Fruit fly (Drosophila melanogaster) whole organism, embryonic: ENCODE results near the gene Tfb5.

Experiments
- Asciz ChIP-seq: fragments of 200-800 bp; sonication (Bioruptor generic); optimal IDR thresholded peaks from 2 replicates; lab custom pipeline; 2017; ENCODE audit warnings: missing biosample characterization, mild to moderate bottlenecking, missing genetic modification characterization, missing genetic modification reagents
- B-H1 ChIP-seq: fragments of 200-800 bp; sonication (Bioruptor generic); IDR thresholded peaks from 3 replicates; pipeline ENCODE4 v1.3.6; 2022; ENCODE audit warnings: missing biosample characterization, missing genetic modification characterization
- Bteb2 ChIP-seq: fragments of 200-800 bp; sonication (Bioruptor generic); optimal IDR thresholded peaks from 2 replicates; lab custom pipeline; 2016; ENCODE audit warnings: missing biosample characterization, missing genetic modification characterization
- C15 ChIP-seq: fragments of 200-800 bp; sonication (Bioruptor generic); IDR thresholded peaks from 3 replicates; pipeline ENCODE4 v1.3.6; 2022; ENCODE audit warnings: missing biosample characterization, missing genetic modification characterization
- CG10267 ChIP-seq: fragments of 200-800 bp; sonication (Bioruptor generic); optimal IDR thresholded peaks from 2 replicates; lab custom pipeline; 2018; ENCODE audit warnings: missing biosample characterization, mild to moderate bottlenecking, missing genetic modification characterization, moderate library complexity
- CG10274 ChIP-seq: fragments of 200-800 bp; sonication (Bioruptor generic); optimal IDR thresholded peaks from 3 replicates; lab custom pipeline; 2017; ENCODE audit warnings: missing biosample characterization, mild to moderate bottlenecking, missing genetic modification characterization
- CG11398 ChIP-seq: fragments of 200-800 bp; sonication (Bioruptor generic); optimal IDR thresholded peaks from 2 replicates; lab custom pipeline; 2016; ENCODE audit warnings: missing biosample characterization, missing genetic modification characterization
- CG13894 ChIP-seq: fragments of 200-800 bp; sonication (Bioruptor generic); optimal IDR thresholded peaks from 3 replicates; lab custom pipeline; 2018; ENCODE audit warnings: missing biosample characterization, mild to moderate bottlenecking, missing genetic modification characterization, moderate library complexity
- CG14441 ChIP-seq: fragments of 200-800 bp; sonication (Bioruptor generic); IDR thresholded peaks from 2 replicates; pipeline ENCODE4 v1.3.6; 2022; ENCODE audit warnings: missing biosample characterization, missing genetic modification characterization
- CG15479 ChIP-seq: fragments of 200-800 bp; sonication (Bioruptor generic); optimal IDR thresholded peaks from 3 replicates; lab custom pipeline; 2019; ENCODE audit warnings: missing biosample characterization, mild to moderate bottlenecking, missing genetic modification characterization, moderate library complexity
- CG15514 ChIP-seq: fragments of 200-800 bp; sonication (Bioruptor generic); optimal IDR thresholded peaks from 3 replicates; lab custom pipeline; 2017; ENCODE audit warnings: missing biosample characterization, missing genetic modification characterization, mild to moderate bottlenecking, moderate library complexity, missing genetic modification reagents
- CG17328 ChIP-seq: fragments of 200-800 bp; sonication (Bioruptor generic); IDR thresholded peaks from 2 replicates; pipeline ENCODE4 v1.3.6; 2022; ENCODE audit warnings: missing biosample characterization, missing genetic modification characterization
- CG30403 ChIP-seq: fragments of 200-800 bp; sonication (Bioruptor generic); optimal IDR thresholded peaks from 3 replicates; lab custom pipeline; 2016; ENCODE audit warnings: missing biosample characterization, missing genetic modification characterization
- CG33213 ChIP-seq: fragments of 200-800 bp; sonication (Bioruptor generic); optimal IDR thresholded peaks from 3 replicates; lab custom pipeline; 2016; ENCODE audit warnings: missing biosample characterization, missing genetic modification characterization
- CG4328 ChIP-seq: fragments of 200-800 bp; sonication (Bioruptor generic); optimal IDR thresholded peaks from 3 replicates; lab custom pipeline; 2017; ENCODE audit warnings: missing biosample characterization, missing genetic modification reagents, missing genetic modification characterization
- CG4730 ChIP-seq: fragments of 200-800 bp; sonication (Bioruptor generic); IDR thresholded peaks from 2 replicates; pipeline ENCODE4 v1.3.6; 2022; ENCODE audit warnings: missing biosample characterization, missing genetic modification characterization
- CG6765 ChIP-seq: fragments of 200-800 bp; sonication (Bioruptor generic); optimal IDR thresholded peaks from 3 replicates; lab custom pipeline; 2017; ENCODE audit warnings: missing biosample characterization, mild to moderate bottlenecking, missing genetic modification characterization
- CG7271 ChIP-seq: fragments of 200-800 bp; sonication (Bioruptor generic); optimal IDR thresholded peaks from 2 replicates; lab custom pipeline; 2018; ENCODE audit warnings: missing biosample characterization, mild to moderate bottlenecking, missing genetic modification characterization, moderate library complexity
- CG7372 ChIP-seq: fragments of 200-800 bp; sonication (Bioruptor generic); IDR thresholded peaks from 2 replicates; pipeline ENCODE4 v1.3.6; 2022; ENCODE audit warnings: missing biosample characterization, missing genetic modification characterization
- CG7839 ChIP-seq: fragments of 200-800 bp; sonication (Bioruptor generic); optimal IDR thresholded peaks from 3 replicates; lab custom pipeline; 2018; ENCODE audit warnings: missing biosample characterization, mild to moderate bottlenecking, missing genetic modification characterization, moderate library complexity
- CG9437 ChIP-seq: fragments of 200-800 bp; sonication (Bioruptor generic); optimal IDR thresholded peaks from 2 replicates; lab custom pipeline; 2018; ENCODE audit warnings: missing biosample characterization, mild to moderate bottlenecking, missing genetic modification characterization
- Camta ChIP-seq: fragments of 200-800 bp; sonication (Bioruptor generic); optimal IDR thresholded peaks from 2 replicates; lab custom pipeline; 2016; ENCODE audit warnings: missing biosample characterization, missing genetic modification characterization
- Chrac-16 ChIP-seq: fragments of 200-800 bp; sonication (Bioruptor generic); optimal IDR thresholded peaks from 3 replicates; lab custom pipeline; 2016; ENCODE audit warnings: missing biosample characterization, missing genetic modification characterization
- Dbx ChIP-seq: fragments of 200-800 bp; sonication (Bioruptor generic); IDR thresholded peaks from 3 replicates; pipeline ENCODE4 v1.3.6; 2022; ENCODE audit warnings: missing biosample characterization, missing genetic modification characterization
- Elba2 ChIP-seq: fragments of 200-800 bp; sonication (Bioruptor generic); optimal IDR thresholded peaks from 3 replicates; lab custom pipeline; 2016; ENCODE audit warnings: missing biosample characterization, missing genetic modification characterization
- Gsc ChIP-seq: fragments of 200-800 bp; sonication (Bioruptor generic); IDR thresholded peaks from 2 replicates; pipeline ENCODE4 v1.3.6; 2022; ENCODE audit warnings: missing biosample characterization, missing genetic modification characterization
- Hey ChIP-seq: fragments of 200-800 bp; sonication (Bioruptor generic); optimal IDR thresholded peaks from 3 replicates; lab custom pipeline; 2018; ENCODE audit warnings: missing biosample characterization, mild to moderate bottlenecking, missing genetic modification characterization
- Hr78 ChIP-seq, 2 experiments: fragments of 200-800 bp in 1 of 2; fragments of >200 bp in 1 of 2; sonication (Bioruptor generic) in 1 of 2; optimal IDR thresholded peaks; 2 replicates each; lab custom pipeline; 2017 to 2019; ENCODE audit warnings: missing biosample characterization in 2 of 2, missing genetic modification characterization in 2 of 2, mild to moderate bottlenecking in 1 of 2, moderate library complexity in 1 of 2
- Optix ChIP-seq: fragments of 200-800 bp; sonication (Bioruptor generic); IDR thresholded peaks from 3 replicates; pipeline ENCODE4 v1.3.6; 2022; ENCODE audit warnings: missing biosample characterization, missing genetic modification characterization
- Six4 ChIP-seq: fragments of 200-800 bp; sonication (Bioruptor generic); optimal IDR thresholded peaks from 2 replicates; lab custom pipeline; 2016; ENCODE audit warnings: missing biosample characterization, missing genetic modification characterization
- Sox102F ChIP-seq: fragments of 200-800 bp; sonication (Bioruptor generic); optimal IDR thresholded peaks from 2 replicates; lab custom pipeline; 2018; ENCODE audit warnings: missing biosample characterization, mild to moderate bottlenecking, missing genetic modification characterization, moderate library complexity
- Taf1 ChIP-seq: fragments of 200-800 bp; sonication (Bioruptor generic); IDR thresholded peaks from 2 replicates; pipeline ENCODE4 v1.3.6; 2022; ENCODE audit warnings: missing biosample characterization, missing genetic modification characterization
- al ChIP-seq: fragments of 200-800 bp; sonication (Bioruptor generic); IDR thresholded peaks from 2 replicates; pipeline ENCODE4 v1.3.6; 2022; ENCODE audit warnings: missing biosample characterization, missing genetic modification characterization
- ase ChIP-seq: fragments of 200-800 bp; sonication (Bioruptor generic); IDR thresholded peaks from 3 replicates; pipeline ENCODE4 v1.3.6; 2022; ENCODE audit warnings: missing biosample characterization, missing genetic modification characterization
- ato ChIP-seq: fragments of 200-800 bp; sonication (Bioruptor generic); IDR thresholded peaks from 2 replicates; pipeline ENCODE4 v1.3.6; 2022; ENCODE audit warnings: missing biosample characterization, missing genetic modification characterization; ENCODE audit not compliant: partially characterized antibody
- az2 ChIP-seq: fragments of 200-800 bp; sonication (Bioruptor generic); optimal IDR thresholded peaks from 3 replicates; lab custom pipeline; 2016; ENCODE audit warnings: missing biosample characterization, missing genetic modification characterization
- croc ChIP-seq: fragments of 200-800 bp; sonication (Bioruptor generic); conservative IDR thresholded peaks from 3 replicates; pipeline ENCODE4 v1.3.6; 2022; ENCODE audit warnings: missing biosample characterization, missing genetic modification characterization
- disco-r ChIP-seq: fragments of 200-800 bp; sonication (Bioruptor generic); optimal IDR thresholded peaks from 2 replicates; lab custom pipeline; 2016; ENCODE audit warnings: missing biosample characterization, missing genetic modification characterization
- eyg ChIP-seq: fragments of 200-800 bp; sonication (Bioruptor generic); optimal IDR thresholded peaks from 3 replicates; lab custom pipeline; 2016; ENCODE audit warnings: missing biosample characterization, missing genetic modification characterization
- fd102C ChIP-seq: fragments of 200-800 bp; sonication (Bioruptor generic); optimal IDR thresholded peaks from 2 replicates; lab custom pipeline; 2018; ENCODE audit warnings: missing biosample characterization, mild to moderate bottlenecking, missing genetic modification characterization, moderate library complexity
- jigr1 ChIP-seq: fragments of 200-800 bp; sonication (Bioruptor generic); IDR thresholded peaks from 3 replicates; pipeline ENCODE4 v1.3.6; 2022; ENCODE audit warnings: missing biosample characterization, missing genetic modification characterization
- mirr ChIP-seq: fragments of 200-800 bp; sonication (Bioruptor generic); optimal IDR thresholded peaks from 3 replicates; lab custom pipeline; 2018; ENCODE audit warnings: missing biosample characterization, mild to moderate bottlenecking, missing genetic modification characterization
- pita ChIP-seq: fragments of 200-800 bp; sonication (Bioruptor generic); optimal IDR thresholded peaks from 2 replicates; lab custom pipeline; 2017; ENCODE audit warnings: missing biosample characterization, mild to moderate bottlenecking, missing genetic modification characterization
- rib ChIP-seq: fragments of 200-800 bp; sonication (Bioruptor generic); IDR thresholded peaks from 2 replicates; pipeline ENCODE4 v1.3.6; 2022; ENCODE audit warnings: missing biosample characterization, missing genetic modification characterization
- ro ChIP-seq: fragments of 200-800 bp; sonication (Bioruptor generic); IDR thresholded peaks from 2 replicates; pipeline ENCODE4 v1.3.6; 2022; ENCODE audit warnings: missing biosample characterization, missing genetic modification characterization
- scrt ChIP-seq: fragments of 200-800 bp; sonication (Bioruptor generic); optimal IDR thresholded peaks from 2 replicates; lab custom pipeline; 2018; ENCODE audit warnings: missing biosample characterization, mild to moderate bottlenecking, missing genetic modification characterization, moderate library complexity
- seq ChIP-seq: fragments of 200-800 bp; sonication (Bioruptor generic); IDR thresholded peaks from 2 replicates; pipeline ENCODE4 v1.3.6; 2022; ENCODE audit warnings: missing biosample characterization, missing genetic modification characterization
- stc ChIP-seq: fragments of 200-800 bp; sonication (Bioruptor generic); IDR thresholded peaks from 2 replicates; pipeline ENCODE4 v1.3.6; 2022; ENCODE audit warnings: missing biosample characterization, missing genetic modification characterization
- tll ChIP-seq, 2 experiments: fragments of 200-800 bp in 1 of 2; fragments of >200 bp in 1 of 2; sonication (Bioruptor generic) in 1 of 2; optimal IDR thresholded peaks; 2 replicates each; lab custom pipeline; 2017 to 2019; ENCODE audit warnings: missing biosample characterization in 2 of 2, missing genetic modification characterization in 2 of 2, mild to moderate bottlenecking in 1 of 2, moderate library complexity in 1 of 2
- wor ChIP-seq: fragments of 200-800 bp; sonication (Bioruptor generic); IDR thresholded peaks from 2 replicates; pipeline ENCODE4 v1.3.6; 2022; ENCODE audit warnings: missing biosample characterization, missing genetic modification characterization
- zf30C ChIP-seq: fragments of 200-800 bp; sonication (Bioruptor generic); optimal IDR thresholded peaks from 3 replicates; lab custom pipeline; 2018; ENCODE audit warnings: missing biosample characterization, mild to moderate bottlenecking, missing genetic modification characterization
- zfh1 ChIP-seq: fragments of 200-800 bp; sonication (Bioruptor generic); IDR thresholded peaks from 3 replicates; pipeline ENCODE4 v1.3.6; 2022; ENCODE audit warnings: missing biosample characterization, missing genetic modification characterization

Gene Tfb5

dm6 chr2L:5042076-5042475 lies 31.4 kb upstream of the Tfb5 start (continued):
- no peak for TF ChIP-seq CG6765 (GFP tag; lab: Kevin White, UChicago)
- TF ChIP-seq Taf1 (GFP tag; lab: Robert Waterston, UW) = no peak
- no peak for TF ChIP-seq al (GFP tag; lab: Robert Waterston, UW)
- no peak for TF ChIP-seq Elba2
- TF ChIP-seq Hey = no peak
- TF ChIP-seq rib (GFP tag; lab: Robert Waterston, UW) = no peak
- no peak for TF ChIP-seq wor (GFP tag; lab: Robert Waterston, UW)
- no peak for TF ChIP-seq CG7271 (tag; lab: Kevin White, UChicago)
- no peak for TF ChIP-seq CG7372 (GFP tag; lab: Robert Waterston, UW)
- TF ChIP-seq Gsc = no peak
- TF ChIP-seq Six4 (GFP tag; lab: Kevin White, UChicago) = peak; percentile 13
- no peak for TF ChIP-seq seq (GFP tag; lab: Robert Waterston, UW)
- TF ChIP-seq CG13894 (tag; lab: Kevin White, UChicago) = no peak
- no peak for TF ChIP-seq CG4328 (GFP tag; lab: Kevin White, UChicago)
- no peak for TF ChIP-seq fd102C (GFP tag; lab: Kevin White, UChicago)
- no peak for TF ChIP-seq CG10274 (GFP tag; lab: Kevin White, UChicago)
- no peak for TF ChIP-seq ro (GFP tag; lab: Robert Waterston, UW)
- no peak for TF ChIP-seq zfh1 (GFP tag; lab: Robert Waterston, UW)
- no peak for TF ChIP-seq mirr (GFP tag; lab: Kevin White, UChicago)
- no peak for TF ChIP-seq CG15514
- no peak for TF ChIP-seq scrt (GFP tag; lab: Kevin White, UChicago)
- peak; percentile 41 for TF ChIP-seq Sox102F (GFP tag; lab: Kevin White, UChicago)
- TF ChIP-seq CG33213 (GFP tag; lab: Kevin White, UChicago) = no peak
- peak; percentile 4 for TF ChIP-seq CG30403 (GFP tag; lab: Kevin White, UChicago)
- no peak for TF ChIP-seq Asciz (GFP tag; lab: Kevin White, UChicago)
- no peak for TF ChIP-seq Hr78 (GFP tag; optimal IDR thresholded peaks at IDR 0.05; lab: Kevin White, UChicago)
- no peak for TF ChIP-seq ato (GFP tag; lab: Robert Waterston, UW)
- TF ChIP-seq Camta (GFP tag; lab: Kevin White, UChicago) = no peak
- TF ChIP-seq eyg = no peak
- TF ChIP-seq Dbx = no peak
- TF ChIP-seq disco-r (GFP tag; lab: Kevin White, UChicago) = no peak
- TF ChIP-seq CG14441 (GFP tag; lab: Robert Waterston, UW) = no peak
- no peak for TF ChIP-seq CG11398 (GFP tag; lab: Kevin White, UChicago)
- TF ChIP-seq CG10267 (tag; lab: Kevin White, UChicago) = peak; percentile 36
- TF ChIP-seq CG4730 (GFP tag; lab: Robert Waterston, UW) = no peak
- no peak for TF ChIP-seq Optix (GFP tag; lab: Robert Waterston, UW)
- no peak for TF ChIP-seq ase (GFP tag; lab: Robert Waterston, UW)
- TF ChIP-seq stc (GFP tag; lab: Robert Waterston, UW) = no peak
- TF ChIP-seq CG17328 (GFP tag; lab: Robert Waterston, UW) = peak; percentile 30; the same call in 1 of the 2 replicates
- peak; percentile 43 for TF ChIP-seq zf30C (GFP tag; lab: Kevin White, UChicago)
- TF ChIP-seq Chrac-16 (GFP tag; lab: Kevin White, UChicago) = no peak
- no peak for TF ChIP-seq Bteb2 (GFP tag; lab: Kevin White, UChicago)
- TF ChIP-seq tll (GFP tag; optimal IDR thresholded peaks at IDR 0.05; lab: Kevin White, UChicago) = no peak
- TF ChIP-seq pita (GFP tag; lab: Kevin White, UChicago) = no peak
- no peak for TF ChIP-seq B-H1 (GFP tag; lab: Robert Waterston, UW)
- TF ChIP-seq CG15479 (GFP tag; lab: Kevin White, UChicago) = no peak
- no peak for TF ChIP-seq CG9437 (GFP tag; lab: Kevin White, UChicago)
- no peak for TF ChIP-seq croc (GFP tag; lab: Robert Waterston, UW)
- no peak for TF ChIP-seq jigr1
- TF ChIP-seq C15 (GFP tag; lab: Robert Waterston, UW) = no peak
- peak; percentile 43 for TF ChIP-seq CG7839
- no peak for TF ChIP-seq az2 (GFP tag; lab: Kevin White, UChicago)
